Worm (Caenorhabditis elegans): ENCODE measurements around the gene memi-1.

The memi-1 gene

DNA sequence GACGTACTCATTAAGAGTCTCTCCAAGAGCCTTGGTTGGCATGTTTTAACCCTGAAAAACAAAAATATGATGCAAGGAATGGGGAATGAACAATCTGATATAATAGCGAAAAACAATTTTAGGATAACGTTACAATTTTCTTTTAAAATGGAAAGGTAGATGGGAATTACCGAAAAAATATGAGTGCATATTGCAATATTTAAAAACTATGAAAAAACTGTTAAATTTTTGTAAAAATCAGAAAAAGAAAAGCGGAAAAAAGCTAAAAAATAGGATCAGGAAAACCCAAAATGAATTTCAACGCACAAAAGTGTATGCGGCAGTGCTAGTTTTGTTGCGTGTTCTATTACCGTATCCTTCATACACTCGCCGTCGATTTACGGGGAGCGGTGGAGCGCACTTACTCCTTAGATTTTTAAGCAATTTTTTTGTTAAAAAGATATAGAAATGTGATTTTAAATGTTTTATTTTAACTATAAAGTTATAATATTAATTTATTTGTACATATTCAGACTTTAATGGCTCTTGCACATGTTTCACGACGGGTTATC lies 10.4 kb downstream of the memi-1 start, which contains the start of the genes rpl-20 and Y17G9B.5 (continued):
- TF ChIP-seq dve-1 (tag; optimal IDR thresholded peaks at IDR 0.05; ENCODE audit: insufficient read depth), result peak; percentile 100
- TF ChIP-seq lim-7 (GFP tag; IDR thresholded peaks at IDR 0.05), result peak; percentile 81
- TF ChIP-seq T26A8.4 (GFP tag; IDR thresholded peaks at IDR 0.05), result peak; percentile 100
- TF ChIP-seq madf-9 (GFP tag; conservative IDR thresholded peaks at IDR 0.05), result peak; percentile 98
- peak; percentile 88 for TF ChIP-seq zag-1 (tag; optimal IDR thresholded peaks at IDR 0.05)
- TF ChIP-seq cey-2 (tag; optimal IDR thresholded peaks at IDR 0.05; ENCODE audit: borderline replicate concordance, insufficient read depth), result peak; percentile 93
- peak; percentile 97 for TF ChIP-seq nhr-48 (tag; optimal IDR thresholded peaks at IDR 0.05)
- peak; percentile 95 for TF ChIP-seq zip-2 (tag; optimal IDR thresholded peaks at IDR 0.05)
- peak; percentile 88 for TF ChIP-seq nhr-111 (GFP tag; optimal IDR thresholded peaks at IDR 0.05)
- TF ChIP-seq nhr-76 (tag; optimal IDR thresholded peaks at IDR 0.05), result peak; percentile 90
- peak; percentile 100 for TF ChIP-seq nhr-77 (tag; optimal IDR thresholded peaks at IDR 0.05)
- TF ChIP-seq ceh-44 (GFP tag; IDR thresholded peaks at IDR 0.05), result peak; percentile 87
- TF ChIP-seq unc-39 (tag; optimal IDR thresholded peaks at IDR 0.05), result no peak
- TF ChIP-seq daf-12 (tag; optimal IDR thresholded peaks at IDR 0.05), result no peak
- peak; percentile 99 for TF ChIP-seq nhr-102 (tag; optimal IDR thresholded peaks at IDR 0.05)
- no peak for TF ChIP-seq Y105C5A.15 (GFP tag; IDR thresholded peaks at IDR 0.05)
- TF ChIP-seq F26F4.8 (GFP tag; conservative IDR thresholded peaks at IDR 0.05), result no peak
- TF ChIP-seq zfp-2 (tag; optimal IDR thresholded peaks at IDR 0.05), result peak; percentile 94

DNA sequence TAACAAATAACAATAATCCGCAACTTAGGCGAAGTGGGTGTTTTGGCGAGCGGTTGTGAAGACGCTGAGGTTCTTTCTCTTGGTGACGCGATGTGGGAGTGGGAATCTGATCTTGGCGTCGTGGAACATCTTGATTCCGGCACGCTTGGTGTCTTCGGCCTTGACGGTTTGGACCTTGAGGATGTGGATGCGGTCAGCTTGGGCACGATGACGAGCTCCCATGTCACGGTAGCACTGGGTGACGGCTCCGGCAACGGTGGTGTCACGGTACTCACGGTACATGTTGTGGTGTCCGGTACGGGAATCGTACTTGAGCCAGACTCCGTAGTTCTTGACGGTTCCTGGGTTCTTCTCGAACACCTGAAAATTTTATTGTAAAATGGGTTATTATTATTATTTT lies 11.1 kb downstream of the memi-1 start:
- TF ChIP-seq T20F7.1 (GFP tag; optimal IDR thresholded peaks at IDR 0.05) (no peak), nhr-111 (GFP tag; optimal IDR thresholded peaks at IDR 0.05) (no peak), mxl-3 (GFP tag; optimal IDR thresholded peaks at IDR 0.05) (no peak), mdt-29 (GFP tag; IDR thresholded peaks at IDR 0.05) (no peak), hlh-30 (tag; optimal IDR thresholded peaks at IDR 0.05; ENCODE audit: insufficient read depth) (no peak), spr-3 (GFP tag; optimal IDR thresholded peaks at IDR 0.05) (no peak), attf-4 (tag; optimal IDR thresholded peaks at IDR 0.05) (no peak), zfp-2 (tag; optimal IDR thresholded peaks at IDR 0.05) (no peak), Y5F2A.4 (GFP tag; optimal IDR thresholded peaks at IDR 0.05) (no peak), fos-1 (tag; optimal IDR thresholded peaks at IDR 0.05) (no peak), dmd-6 (GFP tag; IDR thresholded peaks at IDR 0.05) (no peak), nhr-237 (tag; optimal IDR thresholded peaks at IDR 0.05) (no peak), aha-1 (tag) (peak; percentile 29), dmd-9 (GFP tag; IDR thresholded peaks at IDR 0.05) (no peak), lin-39 (tag; optimal IDR thresholded peaks at IDR 0.05) (no peak), lir-3 (tag; optimal IDR thresholded peaks at IDR 0.05) (no peak), mxl-2 (GFP tag; conservative IDR thresholded peaks at IDR 0.05) (no peak), ctbp-1 (GFP tag; IDR thresholded peaks at IDR 0.05) (no peak), nhr-48 (tag; optimal IDR thresholded peaks at IDR 0.05) (no peak), tag-97 (GFP tag; IDR thresholded peaks at IDR 0.05) (no peak), ceh-44 (GFP tag; IDR thresholded peaks at IDR 0.05) (0 out of 2 replicates have a peak, but pooled peaks have one; percentile 46), saeg-2 (GFP tag; IDR thresholded peaks at IDR 0.05) (no peak), dve-1 (tag; optimal IDR thresholded peaks at IDR 0.05; ENCODE audit: insufficient read depth) (no peak), F44E2.7 (GFP tag; IDR thresholded peaks at IDR 0.05) (0 out of 2 replicates have a peak, but pooled peaks have one; percentile 20), nhr-41 (GFP tag; IDR thresholded peaks at IDR 0.05) (no peak), ceh-82 (tag; optimal IDR thresholded peaks at IDR 0.05) (no peak), duxl-1 (tag; optimal IDR thresholded peaks at IDR 0.05; ENCODE audit: poor library complexity) (no peak), lim-7 (GFP tag; IDR thresholded peaks at IDR 0.05) (peak; percentile 48; the same call in 1 of the 2 replicates), daf-12 (tag; optimal IDR thresholded peaks at IDR 0.05) (no peak), dmd-8 (GFP tag; IDR thresholded peaks at IDR 0.05) (no peak), madf-5 (GFP tag; IDR thresholded peaks at IDR 0.05) (no peak), nhr-28 (tag; optimal IDR thresholded peaks at IDR 0.05) (no peak), vab-7 (GFP tag; IDR thresholded peaks at IDR 0.05) (no peak), ZK546.5 (tag; optimal IDR thresholded peaks at IDR 0.05) (no peak), nhr-42 (GFP tag; IDR thresholded peaks at IDR 0.05) (no peak), gei-8 (GFP tag; optimal IDR thresholded peaks at IDR 0.05) (no peak), php-3 (GFP tag; IDR thresholded peaks at IDR 0.05) (no peak), sdz-12 (GFP tag; optimal IDR thresholded peaks at IDR 0.05) (no peak)
